Fruit fly (Drosophila melanogaster): ENCODE results near the gene PICK1.

The PICK1 gene

dm6 chr2L:12704418-12704920 lies 9.6 kb downstream of the PICK1 start, which contains the start of the genes CG5776 and spict (continued):
- TF ChIP-seq Asciz (GFP tag; optimal IDR thresholded peaks at IDR 0.05) (no peak), Mrtf (GFP tag; IDR thresholded peaks at IDR 0.05) (peak; percentile 74; the same call in 2 of the 3 replicates), CG2116 (GFP tag; optimal IDR thresholded peaks at IDR 0.05) (peak; percentile 75), Nf-YA (GFP tag; IDR thresholded peaks at IDR 0.05) (peak; percentile 53; the same call in 1 of the 2 replicates), Hand (GFP tag; optimal IDR thresholded peaks at IDR 0.05) (peak; percentile 66), CG33557 (GFP tag; optimal IDR thresholded peaks at IDR 0.05) (peak; percentile 60), CG13123 (GFP tag; optimal IDR thresholded peaks at IDR 0.05) (no peak), eyg (GFP tag; optimal IDR thresholded peaks at IDR 0.05) (no peak), Dfd (GFP tag; optimal IDR thresholded peaks at IDR 0.05) (no peak), prd (optimal IDR thresholded peaks at IDR 0.05) (no peak), prd (GFP tag; IDR thresholded peaks at IDR 0.05) (peak; percentile 90), sob (GFP tag; IDR thresholded peaks at IDR 0.05) (peak; percentile 91), CG14050 (GFP tag; IDR thresholded peaks at IDR 0.05) (peak; percentile 75; the same call in 2 of the 3 replicates), slou (GFP tag; optimal IDR thresholded peaks at IDR 0.05) (no peak), ATbp (GFP tag; optimal IDR thresholded peaks at IDR 0.05) (peak; percentile 18), unc-4 (GFP tag; IDR thresholded peaks at IDR 0.05; ENCODE audit: partially characterized antibody) (no peak), grn (GFP tag; optimal IDR thresholded peaks at IDR 0.05) (peak; percentile 26), CG1024 (GFP tag; IDR thresholded peaks at IDR 0.05) (no peak), CG3065 (GFP tag; optimal IDR thresholded peaks at IDR 0.05) (no peak), CG17328 (GFP tag; IDR thresholded peaks at IDR 0.05) (peak; percentile 79), bab2 (GFP tag; optimal IDR thresholded peaks at IDR 0.05) (peak; percentile 30), pnt (GFP tag; optimal IDR thresholded peaks at IDR 0.05) (no peak), lov (optimal IDR thresholded peaks at IDR 0.05) (no peak), lov (GFP tag; IDR thresholded peaks at IDR 0.05) (no peak), ftz-f1 (GFP tag; optimal IDR thresholded peaks at IDR 0.05) (no peak), CG7928 (GFP tag; optimal IDR thresholded peaks at IDR 0.05) (peak; percentile 41), CG3163 (GFP tag; optimal IDR thresholded peaks at IDR 0.05) (no peak), CG10654 (GFP tag; optimal IDR thresholded peaks at IDR 0.05) (peak; percentile 18), hkb (optimal IDR thresholded peaks at IDR 0.05) (peak; percentile 62), hkb (GFP tag; IDR thresholded peaks at IDR 0.05) (peak; percentile 69), sc (optimal IDR thresholded peaks at IDR 0.05) (no peak), sc (GFP tag; optimal IDR thresholded peaks at IDR 0.05) (peak; percentile 57), CG8924 (tag; optimal IDR thresholded peaks at IDR 0.05) (peak; percentile 85), CG4730 (GFP tag; IDR thresholded peaks at IDR 0.05) (peak; percentile 72), seq (GFP tag; IDR thresholded peaks at IDR 0.05) (0 out of 2 replicates have a peak, but pooled peaks have one; percentile 58), caup (GFP tag; optimal IDR thresholded peaks at IDR 0.05; ENCODE audit: severe bottlenecking) (peak; percentile 32), gsb (GFP tag; IDR thresholded peaks at IDR 0.05) (peak; percentile 34; the same call in 1 of the 2 replicates), CG2678 (tag; optimal IDR thresholded peaks at IDR 0.05) (peak; percentile 73), tin (GFP tag; optimal IDR thresholded peaks at IDR 0.05) (peak; percentile 11), ems (GFP tag; optimal IDR thresholded peaks at IDR 0.05) (peak; percentile 10), CG1647 (GFP tag; optimal IDR thresholded peaks at IDR 0.05) (no peak), br (optimal IDR thresholded peaks at IDR 0.05) (no peak), D (optimal IDR thresholded peaks at IDR 0.05) (peak; percentile 0), D (GFP tag; optimal IDR thresholded peaks at IDR 0.05) (no peak), CG10267 (tag; optimal IDR thresholded peaks at IDR 0.05) (peak; percentile 87), zen2 (GFP tag; IDR thresholded peaks at IDR 0.05; ENCODE audit: partially characterized antibody) (no peak), Ada2b (GFP tag; IDR thresholded peaks at IDR 0.05) (peak; percentile 81), PHDP (tag; optimal IDR thresholded peaks at IDR 0.05) (peak; percentile 83), zfh1 (GFP tag; IDR thresholded peaks at IDR 0.05) (peak; percentile 80), crol (GFP tag; IDR thresholded peaks at IDR 0.05) (no peak), CG11093 (GFP tag; IDR thresholded peaks at IDR 0.05) (peak; percentile 74; the same call in 1 of the 3 replicates), sqz (GFP tag; optimal IDR thresholded peaks at IDR 0.05) (no peak), CG8944 (GFP tag; optimal IDR thresholded peaks at IDR 0.05) (peak; percentile 46)
